Fruit fly (Drosophila melanogaster): ENCODE data around the gene CkIalpha.

The CkIalpha gene

DNA sequence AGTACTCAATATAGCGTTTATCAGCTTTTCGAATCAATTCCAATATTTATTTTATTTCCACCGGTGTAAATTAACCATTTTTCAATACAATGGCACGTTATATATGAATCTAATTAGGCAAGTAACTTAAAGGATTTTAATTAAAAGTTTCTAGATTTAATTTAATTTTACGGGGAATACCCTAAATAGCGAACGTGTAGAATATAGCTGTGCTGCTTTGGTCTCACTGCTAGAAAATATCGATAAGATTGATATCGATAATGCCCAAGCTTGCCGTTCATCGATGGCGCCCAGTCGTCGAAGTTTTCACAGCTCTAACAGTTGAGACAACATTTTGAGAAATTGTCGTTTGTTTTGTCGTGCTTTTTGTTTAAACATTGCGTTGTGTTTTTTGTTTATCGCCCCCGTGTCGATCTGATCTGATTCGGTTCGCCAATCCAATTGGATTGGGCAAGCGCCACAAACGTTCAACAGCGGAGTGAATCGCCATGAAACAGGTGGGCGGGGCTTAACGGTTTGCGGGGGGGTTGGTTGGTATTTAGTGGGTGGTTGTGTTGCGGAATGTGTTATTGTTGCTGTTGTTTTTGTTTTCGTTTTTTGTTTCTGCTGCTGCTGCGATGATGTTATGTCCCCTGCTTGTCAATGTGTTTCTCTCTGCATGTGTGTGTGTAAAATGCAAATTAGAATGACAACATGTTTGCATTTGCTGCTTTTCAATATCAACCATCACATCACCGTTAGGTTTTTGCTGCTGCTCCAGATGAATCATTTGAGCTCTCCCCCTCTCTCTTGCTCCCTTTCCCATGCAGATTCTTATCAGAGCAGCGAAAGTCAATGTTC lies 21.9 kb upstream of the CkIalpha start, which contains the start of gene Tomosyn (continued):
- TF ChIP-seq HLH3B (GFP tag; IDR thresholded peaks at IDR 0.05) = no peak
- no peak for TF ChIP-seq twi (tag; optimal IDR thresholded peaks at IDR 0.05)
- TF ChIP-seq sob (GFP tag; IDR thresholded peaks at IDR 0.05) = peak; percentile 25; the same call in 1 of the 2 replicates
- no peak for TF ChIP-seq pros (GFP tag; optimal IDR thresholded peaks at IDR 0.05)
- TF ChIP-seq grau (tag; optimal IDR thresholded peaks at IDR 0.05) = peak; percentile 54
- TF ChIP-seq unpg (GFP tag; optimal IDR thresholded peaks at IDR 0.05) = peak; percentile 48
- TF ChIP-seq Kr (GFP tag; optimal IDR thresholded peaks at IDR 0.05) = no peak
- no peak for TF ChIP-seq CG34422 (GFP tag; IDR thresholded peaks at IDR 0.05)
- TF ChIP-seq CG13296 (GFP tag; optimal IDR thresholded peaks at IDR 0.05) = no peak
- TF ChIP-seq dmrt11E (tag; optimal IDR thresholded peaks at IDR 0.05) = peak; percentile 47
- TF ChIP-seq Meics (GFP tag; optimal IDR thresholded peaks at IDR 0.05) = peak; percentile 20
- TF ChIP-seq gsb-n (tag; optimal IDR thresholded peaks at IDR 0.05) = no peak
- peak; percentile 62 for TF ChIP-seq CG2120 (GFP tag; optimal IDR thresholded peaks at IDR 0.05)
- TF ChIP-seq zen (tag; optimal IDR thresholded peaks at IDR 0.05) = peak; percentile 20
- TF ChIP-seq CG13775 (GFP tag; optimal IDR thresholded peaks at IDR 0.05) = peak; percentile 26
- no peak for TF ChIP-seq CG30431 (GFP tag; optimal IDR thresholded peaks at IDR 0.05)
- peak; percentile 49 for TF ChIP-seq Max (GFP tag; optimal IDR thresholded peaks at IDR 0.05)
- no peak for TF ChIP-seq CG10274 (GFP tag; optimal IDR thresholded peaks at IDR 0.05)
- no peak for TF ChIP-seq CG42726 (GFP tag; IDR thresholded peaks at IDR 0.05; ENCODE audit: partially characterized antibody)
- TF ChIP-seq sisA (GFP tag; IDR thresholded peaks at IDR 0.05) = no peak
- peak; percentile 2 for TF ChIP-seq fu2 (GFP tag; optimal IDR thresholded peaks at IDR 0.05)
- TF ChIP-seq CG11695 (GFP tag; IDR thresholded peaks at IDR 0.05) = no peak
- no peak for TF ChIP-seq CG17912 (GFP tag; optimal IDR thresholded peaks at IDR 0.05)
- no peak; the same call in 1 of the 2 replicates for TF ChIP-seq CG11085 (GFP tag; IDR thresholded peaks at IDR 0.05)
- peak; percentile 28 for TF ChIP-seq Hsf (GFP tag; optimal IDR thresholded peaks at IDR 0.05)
- TF ChIP-seq Poxn (GFP tag; IDR thresholded peaks at IDR 0.05) = no peak
- TF ChIP-seq Hr51 (GFP tag; optimal IDR thresholded peaks at IDR 0.05) = peak in 1 of 2 experiments; percentile 39
- no peak for TF ChIP-seq Sry-β (GFP tag; optimal IDR thresholded peaks at IDR 0.05)
- no peak for TF ChIP-seq CG17802 (tag; optimal IDR thresholded peaks at IDR 0.05)
- TF ChIP-seq ERR (GFP tag; optimal IDR thresholded peaks at IDR 0.05) = no peak
- TF ChIP-seq CG13894 (tag; optimal IDR thresholded peaks at IDR 0.05) = no peak
- TF ChIP-seq Dp (GFP tag; optimal IDR thresholded peaks at IDR 0.05) = peak; percentile 43
- TF ChIP-seq bigmax (GFP tag; optimal IDR thresholded peaks at IDR 0.05) = no peak
- TF ChIP-seq Ssrp (tag; optimal IDR thresholded peaks at IDR 0.05) = peak; percentile 28
- peak; percentile 80 for TF ChIP-seq CG16813 (GFP tag; IDR thresholded peaks at IDR 0.05; ENCODE audit: partially characterized antibody)
- no peak for TF ChIP-seq Ada2b (GFP tag; IDR thresholded peaks at IDR 0.05)
- TF ChIP-seq CG8388 (GFP tag; optimal IDR thresholded peaks at IDR 0.05) = peak; percentile 40
- TF ChIP-seq nerfin-1 (tag; optimal IDR thresholded peaks at IDR 0.05) = peak; percentile 96
- TF ChIP-seq abd-A (tag; optimal IDR thresholded peaks at IDR 0.05) = no peak
- peak; percentile 20 for TF ChIP-seq CG18011 (GFP tag; optimal IDR thresholded peaks at IDR 0.05)
- peak in 1 of 2 experiments; percentile 58 for TF ChIP-seq bsh (GFP tag; optimal IDR thresholded peaks at IDR 0.05)
- TF ChIP-seq Hmx (GFP tag; optimal IDR thresholded peaks at IDR 0.05) = no peak
- no peak for TF ChIP-seq tll (GFP tag; optimal IDR thresholded peaks at IDR 0.05)
- 0 out of 2 replicates have a peak, but pooled peaks have one; percentile 52 for TF ChIP-seq sna (GFP tag; IDR thresholded peaks at IDR 0.05; ENCODE audit: partially characterized antibody)
- 0 out of 2 replicates have a peak, but pooled peaks have one; percentile 11 for TF ChIP-seq CG10366 (GFP tag; IDR thresholded peaks at IDR 0.05)
- TF ChIP-seq CG9215 (GFP tag; IDR thresholded peaks at IDR 0.05) = no peak
- peak; percentile 31 for TF ChIP-seq CG15696 (tag; optimal IDR thresholded peaks at IDR 0.05)

Measured in whole organism, embryonic.